Worm (Caenorhabditis elegans): ENCODE measurements around the gene zipt-9.

The zipt-9 gene

ce11 chrV:13711060-13711459, 4.0 kb downstream of the zipt-9 start, which contains the start of gene srx-96:
srx-96 (plus strand) TSS chrV:13711360.
- TF ChIP-seq ceh-83 (GFP tag; optimal IDR thresholded peaks at IDR 0.05) (no peak), ceh-39 (tag; optimal IDR thresholded peaks at IDR 0.05) (no peak)

- TF ChIP-seq ces-1 (GFP tag; optimal IDR thresholded peaks at IDR 0.05), result peak; percentile 79
- TF ChIP-seq ceh-43 (GFP tag; optimal IDR thresholded peaks at IDR 0.05), result no peak
- no peak for TF ChIP-seq elt-3 (tag; optimal IDR thresholded peaks at IDR 0.05)
- no peak for TF ChIP-seq nhr-2 (tag; optimal IDR thresholded peaks at IDR 0.05)
- TF ChIP-seq unc-120 (tag; optimal IDR thresholded peaks at IDR 0.05; ENCODE audit: poor library complexity, severe bottlenecking), result no peak
- no peak for TF ChIP-seq nhr-76 (tag; optimal IDR thresholded peaks at IDR 0.05)
- TF ChIP-seq mab-5 (tag; optimal IDR thresholded peaks at IDR 0.05), result no peak
Observed at ce11 chrV:13707295-13707694, 7.8 kb downstream of the zipt-9 start, which contains the start of gene hlh-34. hlh-34 (minus strand) TSS chrV:13707395.

ce11 chrV:13703960-13704359, 11.1 kb downstream of the zipt-9 start, which contains the start of gene T01D3.3:
T01D3.3 (plus strand) TSS chrV:13704271.
- TF ChIP-seq elt-3 (tag; optimal IDR thresholded peaks at IDR 0.05), result no peak
- TF ChIP-seq snpc-4 (tag; optimal IDR thresholded peaks at IDR 0.05), result no peak
- TF ChIP-seq nhr-2 (tag; optimal IDR thresholded peaks at IDR 0.05), result peak; percentile 1

- TF ChIP-seq cnd-1 (tag; optimal IDR thresholded peaks at IDR 0.05) (no peak), ceh-39 (tag; optimal IDR thresholded peaks at IDR 0.05) (no peak), lin-13 (tag; optimal IDR thresholded peaks at IDR 0.05) (no peak), ztf-11 (tag; optimal IDR thresholded peaks at IDR 0.05) (no peak), nhr-12 (tag; optimal IDR thresholded peaks at IDR 0.05) (no peak), nhr-28 (tag; optimal IDR thresholded peaks at IDR 0.05) (no peak), unc-120 (tag; optimal IDR thresholded peaks at IDR 0.05; ENCODE audit: poor library complexity, severe bottlenecking) (no peak), snpc-4 (tag; optimal IDR thresholded peaks at IDR 0.05) (no peak), elt-3 (tag; optimal IDR thresholded peaks at IDR 0.05) (no peak), mls-2 (tag; optimal IDR thresholded peaks at IDR 0.05) (no peak)
Observed at ce11 chrV:13694103-13694502, 21.0 kb downstream of the zipt-9 start.

- no peak for TF ChIP-seq ceh-43 (GFP tag; optimal IDR thresholded peaks at IDR 0.05)
- no peak for TF ChIP-seq tbx-8 (GFP tag; optimal IDR thresholded peaks at IDR 0.05)
- no peak for TF ChIP-seq unc-120 (tag; optimal IDR thresholded peaks at IDR 0.05; ENCODE audit: poor library complexity, severe bottlenecking)
- TF ChIP-seq lsy-2 (tag; optimal IDR thresholded peaks at IDR 0.05), result no peak
- TF ChIP-seq nhr-2 (tag; optimal IDR thresholded peaks at IDR 0.05), result no peak
Observed at ce11 chrV:13690276-13690675, 24.8 kb downstream of the zipt-9 start.

ce11 chrV:13689592-13689991, 25.5 kb downstream of the zipt-9 start, which contains the start of gene T01D3.1:
T01D3.1 (plus strand) TSS chrV:13689892.
- TF ChIP-seq sptf-1 (tag; optimal IDR thresholded peaks at IDR 0.05) (no peak), snpc-4 (tag; optimal IDR thresholded peaks at IDR 0.05) (no peak), cnd-1 (tag; optimal IDR thresholded peaks at IDR 0.05) (no peak), ham-2 (GFP tag; optimal IDR thresholded peaks at IDR 0.05) (no peak), sem-2 (GFP tag; optimal IDR thresholded peaks at IDR 0.05) (no peak), bed-3 (GFP tag; optimal IDR thresholded peaks at IDR 0.05) (no peak), unc-39 (tag; optimal IDR thresholded peaks at IDR 0.05) (no peak), ztf-11 (tag; optimal IDR thresholded peaks at IDR 0.05) (no peak), hlh-1 (tag; optimal IDR thresholded peaks at IDR 0.05) (no peak), unc-62 (GFP tag; optimal IDR thresholded peaks at IDR 0.05) (no peak), blmp-1 (tag; optimal IDR thresholded peaks at IDR 0.05) (no peak), unc-120 (tag; optimal IDR thresholded peaks at IDR 0.05; ENCODE audit: poor library complexity, severe bottlenecking) (no peak)

ce11 chrV:13687504-13687903, 27.6 kb downstream of the zipt-9 start:
- TF ChIP-seq blmp-1 (tag; optimal IDR thresholded peaks at IDR 0.05) (no peak), nhr-237 (tag; optimal IDR thresholded peaks at IDR 0.05) (no peak), hlh-1 (tag; optimal IDR thresholded peaks at IDR 0.05) (no peak), mep-1 (tag; optimal IDR thresholded peaks at IDR 0.05) (no peak), nhr-12 (tag; optimal IDR thresholded peaks at IDR 0.05) (no peak), mls-2 (tag; optimal IDR thresholded peaks at IDR 0.05) (no peak), snpc-4 (tag; optimal IDR thresholded peaks at IDR 0.05) (no peak), ceh-83 (GFP tag; optimal IDR thresholded peaks at IDR 0.05) (no peak), ham-2 (GFP tag; optimal IDR thresholded peaks at IDR 0.05) (no peak), sem-2 (GFP tag; optimal IDR thresholded peaks at IDR 0.05) (no peak), tbx-8 (GFP tag; optimal IDR thresholded peaks at IDR 0.05) (no peak), ces-1 (GFP tag; optimal IDR thresholded peaks at IDR 0.05) (no peak), unc-120 (tag; optimal IDR thresholded peaks at IDR 0.05; ENCODE audit: poor library complexity, severe bottlenecking) (no peak), nhr-76 (tag; optimal IDR thresholded peaks at IDR 0.05) (no peak), nhr-2 (tag; optimal IDR thresholded peaks at IDR 0.05) (no peak), ztf-11 (tag; optimal IDR thresholded peaks at IDR 0.05) (no peak)

Data from whole organism, mixed stage, embryonic.